Worm (Caenorhabditis elegans) whole organism, young adult: ENCODE measurements around the gene T08D2.6.

Experiments used
- bed-2 ChIP-seq: fragments of 200-800 bp; sonication (Bioruptor generic); IDR thresholded peaks from 2 replicates; pipeline ENCODE4 v1.3.6; 2022; ENCODE audit warnings: missing genetic modification reagents, missing genetic modification characterization, missing compliant biosample characterization
- ceh-91 ChIP-seq: fragments of 200-800 bp; sonication (Bioruptor generic); IDR thresholded peaks from 2 replicates; pipeline ENCODE4 v1.3.6; 2022; ENCODE audit warnings: missing genetic modification reagents, missing genetic modification characterization, missing compliant biosample characterization
- die-1 ChIP-seq: sonication (generic microtip); optimal IDR thresholded peaks from 2 replicates; lab custom pipeline; 2016; ENCODE audit warnings: missing genotype, mild to moderate bottlenecking, missing genetic modification characterization, missing compliant biosample characterization
- lin-54 ChIP-seq: fragments of 200-800 bp; sonication (Bioruptor generic); optimal IDR thresholded peaks from 2 replicates; lab custom pipeline; 2018; ENCODE audit warnings: mild to moderate bottlenecking, missing genetic modification characterization, missing compliant biosample characterization
- madf-10 ChIP-seq: sonication (generic microtip); optimal IDR thresholded peaks from 2 replicates; lab custom pipeline; 2016; ENCODE audit warnings: mild to moderate bottlenecking, missing genetic modification characterization, missing compliant biosample characterization
- nhr-80 ChIP-seq: sonication (generic microtip); optimal IDR thresholded peaks from 2 replicates; lab custom pipeline; 2016; ENCODE audit warnings: missing genetic modification characterization, missing compliant biosample characterization
- pha-4 ChIP-seq: fragments of 150-350 bp; sonication (generic microtip); optimal IDR thresholded peaks from 2 replicates; lab custom pipeline; 2014; ENCODE audit warnings: missing biosample characterization, missing genetic modification reagents, missing genetic modification characterization
- sdz-38 ChIP-seq: sonication (generic microtip); optimal IDR thresholded peaks from 2 replicates; lab custom pipeline; 2016; ENCODE audit warnings: missing genotype, missing genetic modification characterization, missing compliant biosample characterization
- ztf-18 ChIP-seq: sonication (generic microtip); optimal IDR thresholded peaks from 2 replicates; lab custom pipeline; 2016; ENCODE audit warnings: missing genotype, mild to moderate bottlenecking, missing genetic modification characterization, missing compliant biosample characterization

The T08D2.6 gene

ce11 chrX:141149-141548, 40.8 kb downstream of the T08D2.6 start, which contains the start of gene Y73B3A.8:
Gene Y73B3A.8 (minus strand): TSS chrX:141249.
- TF ChIP-seq nhr-80 (tag; lab: Kevin White, UChicago) (no peak), lin-54 (no peak), pha-4 (tag; lab: Kevin White, UChicago) (no peak), madf-10 (tag; lab: Kevin White, UChicago) (no peak), bed-2 (no peak), ztf-18 (tag; lab: Kevin White, UChicago) (no peak), sdz-38 (tag; lab: Kevin White, UChicago) (no peak), die-1 (tag; lab: Kevin White, UChicago) (no peak), ceh-91 (no peak)
- TF ChIP-seq, all 124 proteins: peak for 0
